Fruit fly (Drosophila melanogaster): ENCODE data around the gene bowl.
A peak's percentile ranks its signal among the peaks of the same experiment; 100 is the strongest.

Gene bowl

dm6 chr2L:3832249-3832675 is 60.8 kb downstream of the bowl start (continued):
- TF ChIP-seq twi (tag; optimal IDR thresholded peaks at IDR 0.05), result peak; percentile 95
- TF ChIP-seq CG5953 (GFP tag; IDR thresholded peaks at IDR 0.05), result peak; percentile 93
- TF ChIP-seq CG7963 (GFP tag; IDR thresholded peaks at IDR 0.05; ENCODE audit: partially characterized antibody), result no peak
- peak; percentile 83 for TF ChIP-seq Myb (GFP tag; optimal IDR thresholded peaks at IDR 0.05)
- peak; percentile 99 for TF ChIP-seq CG10979 (tag; optimal IDR thresholded peaks at IDR 0.05)
- no peak for TF ChIP-seq pzg (GFP tag; optimal IDR thresholded peaks at IDR 0.05)
- peak; percentile 82 for TF ChIP-seq CG9437 (GFP tag; optimal IDR thresholded peaks at IDR 0.05)
- TF ChIP-seq cato (GFP tag; optimal IDR thresholded peaks at IDR 0.05; ENCODE audit: borderline replicate concordance), result peak; percentile 93
- TF ChIP-seq gem (tag; optimal IDR thresholded peaks at IDR 0.05), result peak; percentile 98
- TF ChIP-seq CG17829 (tag; optimal IDR thresholded peaks at IDR 0.05), result peak; percentile 98
- TF ChIP-seq Dp (GFP tag; optimal IDR thresholded peaks at IDR 0.05), result peak; percentile 16
- peak; percentile 71 for TF ChIP-seq CG4360 (GFP tag; IDR thresholded peaks at IDR 0.05)
- peak; percentile 96 for TF ChIP-seq CG12769 (tag; optimal IDR thresholded peaks at IDR 0.05)
- TF ChIP-seq HLHmδ (GFP tag; optimal IDR thresholded peaks at IDR 0.05), result peak; percentile 95
- peak; percentile 98 for TF ChIP-seq NC2β (GFP tag; optimal IDR thresholded peaks at IDR 0.05)
- TF ChIP-seq TFAM (GFP tag; optimal IDR thresholded peaks at IDR 0.05), result peak; percentile 92
- TF ChIP-seq HLH54F (GFP tag; optimal IDR thresholded peaks at IDR 0.05), result peak; percentile 87
- TF ChIP-seq HLH4C (GFP tag; IDR thresholded peaks at IDR 0.05; ENCODE audit: partially characterized antibody), result no peak
- TF ChIP-seq CG10654 (GFP tag; optimal IDR thresholded peaks at IDR 0.05), result peak; percentile 97
- peak; percentile 92 for TF ChIP-seq CG17568 (GFP tag; optimal IDR thresholded peaks at IDR 0.05)
- TF ChIP-seq CG34224 (GFP tag; IDR thresholded peaks at IDR 0.05; ENCODE audit: partially characterized antibody), result no peak; the same call in 2 of the 3 replicates
- peak; percentile 90 for TF ChIP-seq ssp (GFP tag; IDR thresholded peaks at IDR 0.05)
- peak; percentile 97 for TF ChIP-seq sisA (GFP tag; IDR thresholded peaks at IDR 0.05)
- peak; percentile 92 for TF ChIP-seq da (GFP tag; optimal IDR thresholded peaks at IDR 0.05)
- peak; percentile 95 for TF ChIP-seq ranshi (GFP tag; IDR thresholded peaks at IDR 0.05)
- peak; percentile 70 for TF ChIP-seq Sry-δ (GFP tag; optimal IDR thresholded peaks at IDR 0.05)
- TF ChIP-seq Hmr (GFP tag; optimal IDR thresholded peaks at IDR 0.05), result peak; percentile 89
- TF ChIP-seq CG15073 (GFP tag; optimal IDR thresholded peaks at IDR 0.05), result peak; percentile 88
- TF ChIP-seq lov (optimal IDR thresholded peaks at IDR 0.05), result no peak
- TF ChIP-seq lov (GFP tag; IDR thresholded peaks at IDR 0.05), result peak; percentile 98
- TF ChIP-seq bowl (GFP tag; IDR thresholded peaks at IDR 0.05), result peak; percentile 83
- peak; percentile 86 for TF ChIP-seq dimm (GFP tag; IDR thresholded peaks at IDR 0.05)
- peak; percentile 97 for TF ChIP-seq CG7556 (GFP tag; optimal IDR thresholded peaks at IDR 0.05)
- no peak for TF ChIP-seq D (optimal IDR thresholded peaks at IDR 0.05)
- TF ChIP-seq D (GFP tag; optimal IDR thresholded peaks at IDR 0.05), result peak; percentile 99
- TF ChIP-seq Taf1 (GFP tag; IDR thresholded peaks at IDR 0.05), result peak; percentile 72; the same call in 1 of the 2 replicates
- TF ChIP-seq fu2 (GFP tag; optimal IDR thresholded peaks at IDR 0.05), result peak; percentile 80
- peak; percentile 96 for TF ChIP-seq CG15601 (tag; optimal IDR thresholded peaks at IDR 0.05)
- TF ChIP-seq unc-4 (GFP tag; IDR thresholded peaks at IDR 0.05; ENCODE audit: partially characterized antibody), result no peak
- peak; percentile 82 for TF ChIP-seq emc (GFP tag; optimal IDR thresholded peaks at IDR 0.05)
- TF ChIP-seq CG14965 (GFP tag; optimal IDR thresholded peaks at IDR 0.05; ENCODE audit: borderline replicate concordance), result peak; percentile 83
- peak; percentile 3 for TF ChIP-seq BEAF-32 (GFP tag; optimal IDR thresholded peaks at IDR 0.05)
- TF ChIP-seq Mad (GFP tag; optimal IDR thresholded peaks at IDR 0.05), result peak; percentile 96
- TF ChIP-seq gsb (GFP tag; IDR thresholded peaks at IDR 0.05), result peak; percentile 77
- peak; percentile 50; the same call in 1 of the 2 replicates for TF ChIP-seq Drgx (GFP tag; IDR thresholded peaks at IDR 0.05)
- peak; percentile 74 for TF ChIP-seq abd-A (tag; optimal IDR thresholded peaks at IDR 0.05)
- TF ChIP-seq CG11696 (GFP tag; IDR thresholded peaks at IDR 0.05), result peak; percentile 80
- TF ChIP-seq CG1832 (GFP tag; optimal IDR thresholded peaks at IDR 0.05), result peak; percentile 1
- TF ChIP-seq stwl (tag; optimal IDR thresholded peaks at IDR 0.05), result peak; percentile 99
- peak; percentile 90 for TF ChIP-seq CG2889 (GFP tag; IDR thresholded peaks at IDR 0.05)
- TF ChIP-seq fd96Cb (tag; optimal IDR thresholded peaks at IDR 0.05), result peak; percentile 98

All from whole organism, embryonic.